Worm (Caenorhabditis elegans) whole organism, L4/young adult: ENCODE data around the gene srh-231.

Source experiments
- W03F9.2 ChIP-seq: fragments of 150-350 bp; optimal IDR thresholded peaks from 2 replicates; lab custom pipeline; 2014; ENCODE audit warnings: missing biosample characterization, missing genetic modification characterization
- dao-5 ChIP-seq: sonication (generic microtip); optimal IDR thresholded peaks from 2 replicates; lab custom pipeline; 2016; ENCODE audit warnings: missing genotype, missing genetic modification characterization, moderate library complexity, missing compliant biosample characterization
- him-1 ChIP-seq: sonication (generic microtip); optimal IDR thresholded peaks from 2 replicates; lab custom pipeline; 2016; ENCODE audit warnings: missing genotype, missing genetic modification reagents, missing genetic modification characterization, missing compliant biosample characterization

DNA sequence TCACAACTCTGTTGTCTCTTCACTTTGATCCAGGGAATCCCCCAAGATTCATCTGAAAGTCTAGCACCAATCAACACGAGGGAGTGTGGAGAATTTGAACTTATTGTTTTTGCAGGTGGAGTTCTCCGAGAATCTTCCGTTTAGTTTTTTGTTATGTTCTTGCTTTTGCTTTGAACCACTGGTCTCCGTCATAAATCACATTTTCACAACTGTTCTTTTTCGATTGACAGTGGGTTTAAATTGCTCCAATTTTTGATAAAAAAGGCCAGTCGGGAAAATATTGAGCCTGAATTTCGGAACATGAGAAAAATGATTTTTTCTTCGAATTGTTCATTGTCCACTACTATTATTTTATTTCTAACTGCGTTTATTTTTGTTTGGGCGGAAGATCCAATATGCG, 30.1 kb downstream of the srh-231 start, which contains the start of gene F10G2.10:
- no peak for TF ChIP-seq him-1 (tag; lab: Kevin White, UChicago)
- TF ChIP-seq dao-5 (tag; lab: Kevin White, UChicago): no peak
- TF ChIP-seq W03F9.2 (tag; lab: Kevin White, UChicago): no peak
